Worm (Caenorhabditis elegans) whole organism, L1 larva: ENCODE data around the gene degt-1.

Experiments used
- C04F5.9 ChIP-seq: sonication (generic microtip); optimal IDR thresholded peaks from 2 replicates; lab custom pipeline; 2016; ENCODE audit warnings: missing genetic modification characterization, missing compliant biosample characterization
- C34B4.2 ChIP-seq: sonication (generic microtip); optimal IDR thresholded peaks from 2 replicates; lab custom pipeline; 2017; ENCODE audit warnings: mild to moderate bottlenecking, missing genetic modification characterization, missing compliant biosample characterization
- F16B12.6 ChIP-seq: fragments of 150-350 bp; optimal IDR thresholded peaks from 2 replicates; lab custom pipeline; 2014; ENCODE audit warnings: missing biosample characterization, missing genetic modification characterization
- Y116A8C.19 ChIP-seq: sonication (generic microtip); optimal IDR thresholded peaks from 2 replicates; lab custom pipeline; 2016; ENCODE audit warnings: missing compliant biosample characterization, missing genetic modification characterization, borderline replicate concordance
- alr-1 ChIP-seq: fragments of 200-800 bp; sonication (Bioruptor generic); optimal IDR thresholded peaks from 2 replicates; lab custom pipeline; 2018; ENCODE audit warnings: borderline replicate concordance, mild to moderate bottlenecking, missing genetic modification characterization, missing compliant biosample characterization
- ama-1 ChIP-seq: fragments of 150-350 bp; optimal IDR thresholded peaks from 2 replicates; lab custom pipeline; 2014
- ceh-8 ChIP-seq: fragments of 200-800 bp; sonication (Bioruptor generic); optimal IDR thresholded peaks from 2 replicates; lab custom pipeline; 2018; ENCODE audit warnings: mild to moderate bottlenecking, missing genetic modification characterization, moderate library complexity, missing compliant biosample characterization
- ceh-82 ChIP-seq, 3 experiments: fragments of 150-350 bp in 1 of 3; sonication (generic microtip) in 2 of 3; optimal IDR thresholded peaks; 2 replicates each; lab custom pipeline; 2014 to 2017; ENCODE audit warnings: missing biosample characterization in 3 of 3, missing genetic modification characterization in 3 of 3
- ceh-88 ChIP-seq: fragments of 200-800 bp; sonication (Bioruptor generic); IDR thresholded peaks from 2 replicates; pipeline ENCODE4 v1.3.6; 2022; ENCODE audit warnings: missing genetic modification characterization, missing compliant biosample characterization
- ces-1 ChIP-seq: fragments of 150-350 bp; optimal IDR thresholded peaks from 2 replicates; lab custom pipeline; 2014; ENCODE audit warnings: missing biosample characterization, missing genetic modification reagents, missing genetic modification characterization
- dpl-1 ChIP-seq, 3 experiments: fragments of 150-350 bp in 2 of 3; sonication (generic microtip) in 1 of 3; optimal IDR thresholded peaks; 2 replicates each; lab custom pipeline; 2014 to 2017; ENCODE audit warnings: missing biosample characterization in 3 of 3, missing genetic modification characterization in 3 of 3, missing genetic modification reagents in 3 of 3
- efl-1 ChIP-seq, 4 experiments: fragments of 150-350 bp; optimal IDR thresholded peaks in 3 of 4; peaks in 1 of 4; 1 replicate in 1 of 4; 2 replicates in 3 of 4; lab custom pipeline; 2014; ENCODE audit warnings: missing biosample characterization in 2 of 4, missing genetic modification characterization in 2 of 4, missing genetic modification reagents in 2 of 4
- efl-3 ChIP-seq: fragments of 200-800 bp; sonication (Bioruptor generic); optimal IDR thresholded peaks from 2 replicates; lab custom pipeline; 2018; ENCODE audit warnings: mild to moderate bottlenecking, missing genetic modification characterization, missing compliant biosample characterization
- egl-13 ChIP-seq: sonication (generic microtip); optimal IDR thresholded peaks from 2 replicates; lab custom pipeline; 2016; ENCODE audit warnings: missing genotype, missing genetic modification reagents, missing genetic modification characterization, missing compliant biosample characterization
- elt-3 ChIP-seq, 6 experiments: fragments of 150-350 bp in 1 of 6; sonication (generic microtip); optimal IDR thresholded peaks; 2 replicates each; lab custom pipeline; 2017 to 2018; ENCODE audit warnings: missing biosample characterization in 6 of 6, missing genetic modification characterization in 6 of 6, inconsistent platforms in 1 of 6
- ets-5 ChIP-seq: fragments of 200-800 bp; sonication (Bioruptor generic); IDR thresholded peaks from 2 replicates; pipeline ENCODE4 v1.3.6; 2022; ENCODE audit warnings: missing genetic modification characterization, missing compliant biosample characterization
- fkh-10 ChIP-seq: sonication (generic microtip); optimal IDR thresholded peaks from 2 replicates; lab custom pipeline; 2017; ENCODE audit warnings: missing biosample characterization, missing genetic modification reagents, missing genetic modification characterization
- fkh-4 ChIP-seq: sonication (generic microtip); optimal IDR thresholded peaks from 2 replicates; lab custom pipeline; 2016; ENCODE audit warnings: missing compliant biosample characterization, missing genetic modification characterization, borderline replicate concordance
- fos-1 ChIP-seq: fragments of 150-350 bp; optimal IDR thresholded peaks from 2 replicates; lab custom pipeline; 2014; ENCODE audit warnings: missing biosample characterization, missing genetic modification characterization
- grh-1 ChIP-seq: fragments of 200-800 bp; sonication (Bioruptor generic); IDR thresholded peaks from 2 replicates; pipeline ENCODE4 v1.3.6; 2022; ENCODE audit warnings: missing genetic modification reagents, missing genetic modification characterization, missing compliant biosample characterization
- irx-1 ChIP-seq: sonication (generic microtip); optimal IDR thresholded peaks from 2 replicates; lab custom pipeline; 2016; ENCODE audit warnings: missing genetic modification characterization, missing compliant biosample characterization
- lin-13 ChIP-seq: fragments of 150-350 bp; optimal IDR thresholded peaks from 2 replicates; lab custom pipeline; 2014; ENCODE audit warnings: missing biosample characterization, missing genetic modification reagents, missing genetic modification characterization
- lin-14 ChIP-seq: fragments of 200-800 bp; sonication (Bioruptor generic); optimal IDR thresholded peaks from 2 replicates; lab custom pipeline; 2018; ENCODE audit warnings: mild to moderate bottlenecking, missing genetic modification characterization, moderate library complexity, missing compliant biosample characterization
- lin-35 ChIP-seq, 2 experiments: fragments of 150-350 bp; optimal IDR thresholded peaks; 2 replicates each; lab custom pipeline; 2014; ENCODE audit warnings: missing biosample characterization in 2 of 2, missing genetic modification characterization in 2 of 2, missing genetic modification reagents in 2 of 2
- lin-39 ChIP-seq: fragments of 150-350 bp; optimal IDR thresholded peaks from 2 replicates; lab custom pipeline; 2014; ENCODE audit warnings: missing biosample characterization, missing genetic modification reagents, missing genetic modification characterization
- mdl-1 ChIP-seq, 2 experiments: fragments of 150-350 bp; optimal IDR thresholded peaks; 2 replicates each; lab custom pipeline; 2014 to 2017; ENCODE audit warnings: missing biosample characterization in 2 of 2, missing genetic modification characterization in 2 of 2, inconsistent platforms in 1 of 2
- mep-1 ChIP-seq: fragments of 150-350 bp; optimal IDR thresholded peaks from 2 replicates; lab custom pipeline; 2014; ENCODE audit warnings: missing biosample characterization, missing genetic modification characterization
- nhr-11 ChIP-seq: fragments of 150-350 bp; optimal IDR thresholded peaks from 2 replicates; lab custom pipeline; 2014; ENCODE audit warnings: missing biosample characterization, missing genetic modification characterization
- nhr-20 ChIP-seq: sonication (generic microtip); optimal IDR thresholded peaks from 2 replicates; lab custom pipeline; 2016; ENCODE audit warnings: mild to moderate bottlenecking, missing genetic modification characterization, missing compliant biosample characterization
- nhr-237 ChIP-seq: fragments of 150-350 bp; optimal IDR thresholded peaks from 2 replicates; lab custom pipeline; 2014; ENCODE audit warnings: missing biosample characterization, missing genetic modification characterization
- nhr-47 ChIP-seq: sonication (generic microtip); optimal IDR thresholded peaks from 2 replicates; lab custom pipeline; 2016; ENCODE audit warnings: mild to moderate bottlenecking, missing genetic modification characterization, moderate library complexity, missing compliant biosample characterization
- nhr-77 ChIP-seq: fragments of 150-350 bp; optimal IDR thresholded peaks from 2 replicates; lab custom pipeline; 2014; ENCODE audit warnings: missing biosample characterization, missing genetic modification characterization
- nhr-84 ChIP-seq: sonication (generic microtip); optimal IDR thresholded peaks from 2 replicates; lab custom pipeline; 2017; ENCODE audit warnings: missing biosample characterization, missing genetic modification characterization
- nhr-85 ChIP-seq: sonication (generic microtip); peaks from one replicate; lab custom pipeline; 2016; ENCODE audit warnings: missing genetic modification characterization, inconsistent platforms, missing compliant biosample characterization
- nhr-90 ChIP-seq: sonication (generic microtip); optimal IDR thresholded peaks from 2 replicates; lab custom pipeline; 2016; ENCODE audit warnings: mild to moderate bottlenecking, missing genetic modification characterization, missing compliant biosample characterization; ENCODE audit not compliant: poor library complexity
- pag-3 ChIP-seq: sonication (generic microtip); optimal IDR thresholded peaks from 2 replicates; lab custom pipeline; 2017; ENCODE audit warnings: missing genetic modification characterization, mild to moderate bottlenecking, missing compliant biosample characterization, antibody characterized with exemption, borderline replicate concordance; ENCODE audit not compliant: insufficient read depth
- pax-3 ChIP-seq: fragments of 200-800 bp; sonication (Bioruptor generic); optimal IDR thresholded peaks from 2 replicates; lab custom pipeline; 2018; ENCODE audit warnings: mild to moderate bottlenecking, missing genetic modification characterization, moderate library complexity, missing compliant biosample characterization
- rnt-1 ChIP-seq: sonication (generic microtip); optimal IDR thresholded peaks from 2 replicates; lab custom pipeline; 2016; ENCODE audit warnings: mild to moderate bottlenecking, missing genetic modification characterization, moderate library complexity, missing compliant biosample characterization
- skn-1 ChIP-seq: fragments of 150-350 bp; optimal IDR thresholded peaks from 2 replicates; lab custom pipeline; 2014; ENCODE audit warnings: missing biosample characterization, missing genetic modification characterization
- snpc-4 ChIP-seq: fragments of 150-350 bp; optimal IDR thresholded peaks from 2 replicates; lab custom pipeline; 2014; ENCODE audit warnings: missing biosample characterization, missing genetic modification characterization
- snu-23 ChIP-seq: sonication (generic microtip); optimal IDR thresholded peaks from 2 replicates; lab custom pipeline; 2016; ENCODE audit warnings: missing genetic modification characterization, missing compliant biosample characterization
- sox-4 ChIP-seq: sonication (generic microtip); optimal IDR thresholded peaks from 2 replicates; lab custom pipeline; 2016; ENCODE audit warnings: missing genetic modification characterization, missing compliant biosample characterization
- swsn-7 ChIP-seq: sonication (generic microtip); optimal IDR thresholded peaks from 2 replicates; lab custom pipeline; 2016; ENCODE audit warnings: missing genetic modification characterization, missing compliant biosample characterization
- tbx-2 ChIP-seq: sonication (generic microtip); optimal IDR thresholded peaks from 2 replicates; lab custom pipeline; 2016; ENCODE audit warnings: missing genetic modification characterization, missing compliant biosample characterization
- tlp-1 ChIP-seq: fragments of 150-350 bp; optimal IDR thresholded peaks from 2 replicates; lab custom pipeline; 2014; ENCODE audit warnings: missing biosample characterization, missing genetic modification characterization
- unc-130 ChIP-seq: fragments of 150-350 bp; optimal IDR thresholded peaks from 2 replicates; lab custom pipeline; 2017; ENCODE audit warnings: missing biosample characterization, missing genetic modification characterization, inconsistent platforms
- unc-62 ChIP-seq: fragments of 150-350 bp; optimal IDR thresholded peaks from 2 replicates; lab custom pipeline; 2014; ENCODE audit warnings: missing biosample characterization, missing genetic modification reagents, missing genetic modification characterization
- unc-86 ChIP-seq: sonication (generic microtip); optimal IDR thresholded peaks from 2 replicates; lab custom pipeline; 2016; ENCODE audit warnings: missing genetic modification characterization, missing compliant biosample characterization
- unc-98 ChIP-seq: fragments of 200-800 bp; sonication (Bioruptor generic); IDR thresholded peaks from 2 replicates; pipeline ENCODE4 v1.3.6; 2022; ENCODE audit warnings: missing genetic modification characterization, missing compliant biosample characterization
- xbp-1 ChIP-seq: sonication (generic microtip); optimal IDR thresholded peaks from 2 replicates; lab custom pipeline; 2016; ENCODE audit warnings: missing genetic modification characterization, missing compliant biosample characterization
- zag-1 ChIP-seq: fragments of 150-350 bp; optimal IDR thresholded peaks from 2 replicates; lab custom pipeline; 2014; ENCODE audit warnings: missing biosample characterization, missing genetic modification characterization
- ztf-4 ChIP-seq: fragments of 150-350 bp; optimal IDR thresholded peaks from 2 replicates; lab custom pipeline; 2014; ENCODE audit warnings: missing biosample characterization, missing genetic modification characterization

The degt-1 gene

ce11 chrV:10578938-10579337, 38.8 kb downstream of the degt-1 start, which contains the start of the genes erh-1 and lpd-9 (continued):
- TF ChIP-seq tlp-1 (tag; lab: Kevin White, UChicago) (no peak), snu-23 (GFP tag; lab: Kevin White, UChicago) (peak; percentile 80), unc-130 (tag; lab: Kevin White, UChicago) (peak; percentile 22), egl-13 (tag; lab: Kevin White, UChicago) (peak; percentile 75), ceh-82 (tag; optimal IDR thresholded peaks at IDR 0.05; lab: Kevin White, UChicago) (peak; percentile 77 to 84 (median 79)), skn-1 (tag; lab: Kevin White, UChicago) (peak; percentile 74), ama-1 (lab: Kevin White, UChicago) (no peak), nhr-20 (tag; lab: Kevin White, UChicago) (peak; percentile 82), ceh-88 (GFP tag; lab: Robert Waterston, UW) (peak; percentile 21; the same call in 1 of the 2 replicates), ces-1 (GFP tag; lab: Kevin White, UChicago) (no peak), nhr-237 (tag; lab: Kevin White, UChicago) (no peak), sox-4 (tag; lab: Kevin White, UChicago) (peak; percentile 28), unc-62 (no peak), snpc-4 (tag; lab: Kevin White, UChicago) (peak; percentile 77), tbx-2 (tag; lab: Kevin White, UChicago) (peak; percentile 87), lin-13 (GFP tag; lab: Kevin White, UChicago) (peak; percentile 17), efl-3 (GFP tag; lab: Kevin White, UChicago) (no peak), fos-1 (tag; lab: Kevin White, UChicago) (no peak), swsn-7 (tag; lab: Kevin White, UChicago) (peak; percentile 87), nhr-47 (tag; lab: Kevin White, UChicago) (peak; percentile 90), C04F5.9 (tag; lab: Kevin White, UChicago) (peak; percentile 53), unc-98 (GFP tag; lab: Robert Waterston, UW) (no peak), mep-1 (peak; percentile 90), unc-86 (tag; lab: Kevin White, UChicago) (peak; percentile 80), C34B4.2 (no peak), efl-1 (optimal IDR thresholded peaks at IDR 0.05; lab: Kevin White, UChicago) (peak; percentile 76 to 83), efl-1 (GFP tag; optimal IDR thresholded peaks at IDR 0.05 in 1 of 2; lab: Kevin White, UChicago) (peak; percentile 77 to 98), lin-39 (tag; lab: Kevin White, UChicago) (peak; percentile 70), nhr-77 (tag; lab: Kevin White, UChicago) (peak; percentile 67), pag-3 (tag; lab: Kevin White, UChicago) (peak; percentile 53), zag-1 (tag; lab: Kevin White, UChicago) (no peak), irx-1 (tag; lab: Kevin White, UChicago) (peak; percentile 70), rnt-1 (peak; percentile 89), Y116A8C.19 (tag; lab: Kevin White, UChicago) (no peak), nhr-84 (no peak), lin-35 (GFP tag; optimal IDR thresholded peaks at IDR 0.05; lab: Kevin White, UChicago) (peak; percentile 73 to 87), nhr-90 (tag; lab: Kevin White, UChicago) (peak; percentile 85), dpl-1 (GFP tag; optimal IDR thresholded peaks at IDR 0.05; lab: Kevin White, UChicago) (peak; percentile 75 to 83 (median 79)), fkh-4 (no peak), lin-14 (no peak), ztf-4 (tag; lab: Kevin White, UChicago) (no peak), mdl-1 (tag; optimal IDR thresholded peaks at IDR 0.05; lab: Kevin White, UChicago) (peak in 1 of 2 experiments; percentile 25), F16B12.6 (tag; lab: Kevin White, UChicago) (peak; percentile 49), grh-1 (GFP tag; lab: Robert Waterston, UW) (peak; percentile 81), elt-3 (tag; optimal IDR thresholded peaks at IDR 0.05; lab: Kevin White, UChicago) (peak in 1 of 6 experiments; percentile 34), ets-5 (GFP tag; lab: Robert Waterston, UW) (no peak), nhr-11 (tag; lab: Kevin White, UChicago) (peak; percentile 37), fkh-10 (GFP tag; lab: Kevin White, UChicago) (peak; percentile 17), pax-3 (tag; lab: Kevin White, UChicago) (peak; percentile 19), alr-1 (tag; lab: Kevin White, UChicago) (no peak), nhr-85 (tag; lab: Kevin White, UChicago) (peak; percentile 87), xbp-1 (tag; lab: Kevin White, UChicago) (peak; percentile 85), ceh-8 (GFP tag; lab: Kevin White, UChicago) (peak; percentile 51)
